Worm (Caenorhabditis elegans) whole organism, L3 larva: ENCODE results near the gene C15B12.8.

Experiments used
- aly-2 ChIP-seq: fragments of 150-350 bp; optimal IDR thresholded peaks from 2 replicates; lab custom pipeline; 2014; ENCODE audit warnings: missing biosample characterization, missing genetic modification characterization
- ceh-16 ChIP-seq: sonication (generic microtip); optimal IDR thresholded peaks from 2 replicates; lab custom pipeline; 2017; ENCODE audit warnings: missing biosample characterization, missing genetic modification characterization
- ceh-28 ChIP-seq: fragments of 150-350 bp; optimal IDR thresholded peaks from 2 replicates; lab custom pipeline; 2014; ENCODE audit warnings: missing biosample characterization, missing genetic modification reagents, missing genetic modification characterization
- ceh-82 ChIP-seq: fragments of 150-350 bp; optimal IDR thresholded peaks from 2 replicates; lab custom pipeline; 2014; ENCODE audit warnings: missing biosample characterization, missing genetic modification characterization
- egl-27 ChIP-seq: sonication (generic microtip); optimal IDR thresholded peaks from 4 replicates; lab custom pipeline; 2017; ENCODE audit warnings: missing biosample characterization, missing genetic modification reagents, missing genetic modification characterization
- egl-5 ChIP-seq: fragments of 150-350 bp; optimal IDR thresholded peaks from 2 replicates; lab custom pipeline; 2017; ENCODE audit warnings: missing biosample characterization, missing genetic modification reagents, missing genetic modification characterization, inconsistent platforms
- elt-2 ChIP-seq: sonication (generic microtip); optimal IDR thresholded peaks from 2 replicates; lab custom pipeline; 2016; ENCODE audit warnings: missing genetic modification reagents, mild to moderate bottlenecking, missing genetic modification characterization, missing compliant biosample characterization
- eor-1 ChIP-seq, 2 experiments: fragments of 150-350 bp; optimal IDR thresholded peaks; 2 replicates each; lab custom pipeline; 2014 to 2018; ENCODE audit warnings: missing biosample characterization in 2 of 2, missing genetic modification characterization in 2 of 2
- fkh-2 ChIP-seq: fragments of 150-350 bp; optimal IDR thresholded peaks from 2 replicates; lab custom pipeline; 2014; ENCODE audit warnings: missing biosample characterization, missing genetic modification reagents, missing genetic modification characterization
- fos-1 ChIP-seq: fragments of 150-350 bp; optimal IDR thresholded peaks from 2 replicates; lab custom pipeline; 2014; ENCODE audit warnings: missing biosample characterization, missing genetic modification characterization
- hmg-11 ChIP-seq: sonication (generic microtip); optimal IDR thresholded peaks from 2 replicates; lab custom pipeline; 2016; ENCODE audit warnings: missing genetic modification characterization, missing compliant biosample characterization
- lin-39 ChIP-seq: fragments of 150-350 bp; optimal IDR thresholded peaks from 2 replicates; lab custom pipeline; 2018; ENCODE audit warnings: missing biosample characterization, missing genetic modification reagents, missing genetic modification characterization
- lsy-12 ChIP-seq: sonication (generic microtip); optimal IDR thresholded peaks from 2 replicates; lab custom pipeline; 2016; ENCODE audit warnings: mild to moderate bottlenecking, missing genetic modification characterization, missing compliant biosample characterization
- mdl-1 ChIP-seq: fragments of 150-350 bp; optimal IDR thresholded peaks from 2 replicates; lab custom pipeline; 2014; ENCODE audit warnings: missing biosample characterization, missing genetic modification characterization
- nhr-11 ChIP-seq: fragments of 150-350 bp; optimal IDR thresholded peaks from 2 replicates; lab custom pipeline; 2014; ENCODE audit warnings: missing biosample characterization, missing genetic modification characterization
- nhr-23 ChIP-seq: fragments of 150-350 bp; optimal IDR thresholded peaks from 2 replicates; lab custom pipeline; 2014; ENCODE audit warnings: missing biosample characterization, missing genetic modification reagents, missing genetic modification characterization
- nhr-237 ChIP-seq: fragments of 150-350 bp; optimal IDR thresholded peaks from 2 replicates; lab custom pipeline; 2014; ENCODE audit warnings: missing biosample characterization, missing genetic modification characterization
- nhr-28 ChIP-seq: fragments of 150-350 bp; optimal IDR thresholded peaks from 2 replicates; lab custom pipeline; 2014; ENCODE audit warnings: missing biosample characterization, missing genetic modification characterization
- nhr-43 ChIP-seq: sonication (generic microtip); optimal IDR thresholded peaks from 2 replicates; lab custom pipeline; 2016; ENCODE audit warnings: mild to moderate bottlenecking, missing genetic modification characterization, missing compliant biosample characterization; ENCODE audit not compliant: poor library complexity, severe bottlenecking
- nhr-67 ChIP-seq: fragments of 150-350 bp; optimal IDR thresholded peaks from 2 replicates; lab custom pipeline; 2014; ENCODE audit warnings: missing biosample characterization, missing genetic modification characterization
- nhr-77 ChIP-seq: fragments of 150-350 bp; optimal IDR thresholded peaks from 2 replicates; lab custom pipeline; 2014; ENCODE audit warnings: missing biosample characterization, missing genetic modification characterization
- pha-4 ChIP-seq: fragments of 150-350 bp; optimal IDR thresholded peaks from 2 replicates; lab custom pipeline; 2014; ENCODE audit warnings: missing biosample characterization, missing genetic modification reagents, missing genetic modification characterization
- pqm-1 ChIP-seq: fragments of 150-350 bp; optimal IDR thresholded peaks from 2 replicates; lab custom pipeline; 2017; ENCODE audit warnings: missing biosample characterization, missing genetic modification characterization, inconsistent platforms
- snpc-4 ChIP-seq: fragments of 150-350 bp; optimal IDR thresholded peaks from 2 replicates; lab custom pipeline; 2014; ENCODE audit warnings: missing biosample characterization, missing genetic modification characterization
- tbx-2 ChIP-seq: sonication (generic microtip); optimal IDR thresholded peaks from 2 replicates; lab custom pipeline; 2016; ENCODE audit warnings: mild to moderate bottlenecking, missing genetic modification characterization, missing compliant biosample characterization
- unc-39 ChIP-seq: sonication (generic microtip); optimal IDR thresholded peaks from 4 replicates; lab custom pipeline; 2017; ENCODE audit warnings: missing biosample characterization, missing genetic modification characterization
- zag-1 ChIP-seq: fragments of 150-350 bp; optimal IDR thresholded peaks from 2 replicates; lab custom pipeline; 2014; ENCODE audit warnings: missing biosample characterization, missing genetic modification characterization
- ztf-4 ChIP-seq: fragments of 150-350 bp; optimal IDR thresholded peaks from 2 replicates; lab custom pipeline; 2014; ENCODE audit warnings: missing biosample characterization, missing genetic modification characterization

Gene C15B12.8

DNA sequence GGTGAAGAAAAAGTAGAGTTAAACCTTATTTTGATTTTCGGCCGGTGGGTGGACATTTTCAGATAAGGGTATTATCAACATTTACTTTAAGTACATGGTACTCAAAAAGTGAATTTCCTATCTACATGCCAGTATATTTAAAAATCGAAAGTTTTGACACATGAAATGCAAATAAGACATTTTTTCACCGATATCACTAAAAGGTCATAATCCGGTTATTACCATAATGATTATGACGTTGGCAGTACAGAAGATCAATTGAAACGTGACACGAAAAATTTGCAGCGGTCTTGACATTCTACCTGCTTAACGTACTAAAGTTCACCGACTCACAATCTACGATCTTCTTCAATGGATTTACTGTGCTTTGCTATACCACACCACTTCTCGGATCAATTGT, 16.1 kb upstream of the C15B12.8 start:
- TF ChIP-seq lsy-12 (tag; lab: Kevin White, UChicago), result no peak
- peak; percentile 73 for TF ChIP-seq elt-2 (tag; lab: Kevin White, UChicago)
- TF ChIP-seq ceh-82, result no peak
- peak; percentile 15 for TF ChIP-seq pha-4 (tag; lab: Kevin White, UChicago)

ce11 chrX:6458467-6458866, 15.6 kb upstream of the C15B12.8 start:
- TF ChIP-seq eor-1 (tag; optimal IDR thresholded peaks at IDR 0.05; lab: Kevin White, UChicago), result no peak
- no peak for TF ChIP-seq ztf-4
- no peak for TF ChIP-seq nhr-23
- TF ChIP-seq pqm-1 (tag; lab: Kevin White, UChicago), result no peak
- TF ChIP-seq fkh-2 (tag; lab: Kevin White, UChicago), result no peak
- no peak for TF ChIP-seq nhr-67

DNA sequence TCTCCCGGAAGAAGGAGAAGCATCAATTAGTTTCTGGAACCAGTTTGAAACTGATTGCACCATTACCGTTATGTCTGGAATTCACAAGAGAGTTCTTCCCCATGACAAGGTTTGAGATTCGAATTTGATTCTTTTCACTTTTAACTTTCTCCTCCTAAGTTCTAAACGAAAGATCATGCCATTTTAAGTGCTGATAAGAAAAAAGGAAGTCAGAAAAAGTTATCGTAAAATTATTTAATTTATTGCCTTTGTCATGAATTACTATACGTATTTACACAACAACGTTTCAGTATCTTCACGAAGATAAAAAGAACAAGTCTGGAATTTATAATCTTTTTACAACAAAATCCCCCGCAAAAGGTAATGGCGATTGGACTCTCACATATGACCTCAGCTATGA, 13.9 kb upstream of the C15B12.8 start:
- TF ChIP-seq nhr-28 (tag; lab: Kevin White, UChicago), result no peak
- peak; percentile 70 for TF ChIP-seq pqm-1 (tag; lab: Kevin White, UChicago)
- no peak for TF ChIP-seq eor-1 (tag; optimal IDR thresholded peaks at IDR 0.05; lab: Kevin White, UChicago)
- peak; percentile 53 for TF ChIP-seq elt-2 (tag; lab: Kevin White, UChicago)
- TF ChIP-seq, all 47 proteins: peak for 2

- TF ChIP-seq pqm-1 (tag; lab: Kevin White, UChicago) (no peak), ceh-28 (tag; lab: Kevin White, UChicago) (no peak), lin-39 (tag; lab: Kevin White, UChicago) (no peak), nhr-237 (no peak), egl-27 (no peak), aly-2 (tag; lab: Kevin White, UChicago) (no peak), nhr-11 (no peak), hmg-11 (tag; lab: Kevin White, UChicago) (no peak), nhr-43 (tag; lab: Kevin White, UChicago) (no peak), snpc-4 (no peak), eor-1 (tag; optimal IDR thresholded peaks at IDR 0.05; lab: Kevin White, UChicago) (no peak), ceh-16 (no peak), ztf-4 (no peak)
Observed at ce11 chrX:6461729-6462128, 12.3 kb upstream of the C15B12.8 start, which contains the start of gene K04E7.1. Gene K04E7.1, plus strand, starts transcription at chrX:6462029.

DNA sequence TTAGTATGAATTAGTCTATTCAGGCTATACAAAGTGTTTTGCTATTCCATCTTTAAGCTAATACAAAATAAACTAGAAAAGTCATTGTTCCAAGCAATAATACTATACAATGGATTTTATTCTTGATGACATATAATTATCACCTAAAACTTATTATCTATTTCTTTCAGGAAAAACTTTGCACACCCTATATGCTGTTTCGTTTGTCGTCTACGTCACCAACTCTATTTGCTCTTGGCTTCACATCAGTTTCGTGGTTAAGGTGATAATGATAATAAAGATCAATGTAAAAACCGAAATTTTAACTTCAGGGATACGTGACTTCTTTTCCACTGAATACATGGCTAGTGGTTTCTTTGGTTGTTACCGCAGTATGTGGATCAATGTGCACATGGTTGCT, 11.6 kb upstream of the C15B12.8 start:
- peak; percentile 29 for TF ChIP-seq elt-2 (tag; lab: Kevin White, UChicago)
- TF ChIP-seq zag-1 (tag; lab: Kevin White, UChicago), result no peak
- peak; percentile 33 for TF ChIP-seq pqm-1 (tag; lab: Kevin White, UChicago)
- no peak for TF ChIP-seq tbx-2 (tag; lab: Kevin White, UChicago)
- no peak for TF ChIP-seq hmg-11 (tag; lab: Kevin White, UChicago)
- no peak for TF ChIP-seq nhr-67
- no peak for TF ChIP-seq nhr-237
- TF ChIP-seq ztf-4, result no peak

DNA sequence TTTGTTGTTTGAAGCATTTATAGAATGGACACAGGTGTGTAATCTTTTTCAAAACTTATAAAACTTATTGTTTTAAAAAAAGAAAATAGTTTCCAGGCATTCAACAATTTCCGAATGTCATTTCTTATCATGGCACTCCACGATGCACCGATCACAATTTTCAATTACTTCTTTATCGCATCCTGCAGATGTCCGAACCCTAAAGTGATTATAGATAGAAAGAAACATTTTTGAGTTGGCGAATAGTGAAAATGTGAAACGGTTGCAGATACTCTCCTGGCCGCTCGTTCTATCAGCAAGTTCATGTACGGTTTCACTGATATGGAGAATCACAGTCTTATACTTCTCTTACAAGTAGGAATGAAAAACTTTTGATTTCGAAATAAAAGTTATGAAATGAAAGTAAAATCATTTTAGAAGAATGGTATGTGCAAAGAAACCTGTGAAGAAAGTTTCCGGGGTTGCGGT, 11.0 kb upstream of the C15B12.8 start, which contains the start of gene C15B12.2:
TSS of gene C15B12.2 (plus strand) at position 418 of the 468 bp plus-strand sequence.
- TF ChIP-seq elt-2 (tag; lab: Kevin White, UChicago), result peak; percentile 82
- TF ChIP-seq nhr-77 (tag; lab: Kevin White, UChicago), result no peak

ce11 chrX:6467462-6467861, 6.6 kb upstream of the C15B12.8 start, which contains the start of gene C15B12.3:
Gene C15B12.3, minus strand, starts transcription at chrX:6467562.
- TF ChIP-seq unc-39 (tag; lab: Kevin White, UChicago) (no peak), elt-2 (tag; lab: Kevin White, UChicago) (no peak), fos-1 (tag; lab: Kevin White, UChicago) (no peak), nhr-67 (no peak), hmg-11 (tag; lab: Kevin White, UChicago) (no peak), mdl-1 (tag; lab: Kevin White, UChicago) (no peak), pha-4 (tag; lab: Kevin White, UChicago) (no peak), egl-5 (tag; lab: Kevin White, UChicago) (no peak)
